Fruit fly (Drosophila melanogaster) whole organism, adult: ENCODE results near the gene CG43338.

Experiments
- CG12768 ChIP-seq: fragments of 200-800 bp; sonication (Bioruptor generic); optimal IDR thresholded peaks from 2 replicates; lab custom pipeline; 2017; ENCODE audit warnings: missing biosample characterization, missing genetic modification characterization, mild to moderate bottlenecking, moderate library complexity, missing genetic modification reagents
- CG7045 ChIP-seq: fragments of 200-800 bp; sonication (Bioruptor generic); optimal IDR thresholded peaks from 2 replicates; lab custom pipeline; 2017; ENCODE audit warnings: missing biosample characterization, mild to moderate bottlenecking, missing genetic modification characterization
- bab1 ChIP-seq: fragments of 200-800 bp; sonication (Bioruptor generic); optimal IDR thresholded peaks from 3 replicates; lab custom pipeline; 2019; ENCODE audit warnings: missing biosample characterization, mild to moderate bottlenecking, missing genetic modification characterization, moderate library complexity
- pad ChIP-seq: fragments of 200-800 bp; sonication (Bioruptor generic); optimal IDR thresholded peaks from 3 replicates; lab custom pipeline; 2017; ENCODE audit warnings: missing biosample characterization, missing genetic modification characterization, mild to moderate bottlenecking, moderate library complexity, missing genetic modification reagents

DNA sequence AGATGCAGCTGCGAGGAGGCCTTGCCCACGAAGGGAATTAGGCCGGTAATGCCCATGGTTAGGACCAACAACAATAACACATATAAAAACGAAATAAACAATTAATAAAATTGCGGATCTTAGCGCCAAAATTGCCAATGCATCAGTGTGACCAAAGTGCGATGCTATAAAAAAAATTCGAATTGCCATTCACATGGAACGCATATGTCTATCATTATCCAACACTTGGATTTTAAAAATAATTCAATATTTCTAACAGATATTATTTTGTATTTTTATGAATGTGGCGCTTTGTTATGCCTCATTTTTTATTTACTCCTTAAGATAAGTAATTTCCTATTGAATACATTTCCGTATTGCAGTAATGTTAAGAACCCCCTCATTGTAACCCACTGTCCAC, 10.9 kb upstream of the CG43338 start, which contains the start of gene tos:
- TF ChIP-seq CG12768 (GFP tag; lab: Kevin White, UChicago) (no peak), bab1 (GFP tag; lab: Kevin White, UChicago) (peak; percentile 9), pad (GFP tag; lab: Kevin White, UChicago) (no peak), CG7045 (GFP tag; lab: Kevin White, UChicago) (no peak)
